Worm (Caenorhabditis elegans) whole organism, late embryonic: ENCODE measurements around the gene nhr-277.
"Not testable (repeated sequence)": the region's sequence is repeated elsewhere in the genome, so short reads cannot be mapped to it uniquely, and the experiment has no call there.

Experiments
- K09A11.1 ChIP-seq: sonication (generic microtip); optimal IDR thresholded peaks from 2 replicates; lab custom pipeline; 2017; ENCODE audit warnings: antibody characterized with exemption, mild to moderate bottlenecking, missing genetic modification characterization, missing compliant biosample characterization; ENCODE audit not compliant: insufficient read depth
- ets-4 ChIP-seq: sonication (generic microtip); optimal IDR thresholded peaks from 2 replicates; lab custom pipeline; 2016; ENCODE audit warnings: missing genetic modification characterization, missing compliant biosample characterization
- nfya-1 ChIP-seq: sonication (generic microtip); optimal IDR thresholded peaks from 2 replicates; lab custom pipeline; 2017; ENCODE audit warnings: missing genetic modification characterization, mild to moderate bottlenecking, missing compliant biosample characterization, antibody characterized with exemption, moderate library complexity
- pqm-1 ChIP-seq: sonication (generic microtip); optimal IDR thresholded peaks from 2 replicates; lab custom pipeline; 2016; ENCODE audit warnings: missing genetic modification characterization, missing compliant biosample characterization
- sdc-2 ChIP-seq: sonication (generic microtip); optimal IDR thresholded peaks from 2 replicates; lab custom pipeline; 2016; ENCODE audit warnings: missing genotype, missing genetic modification characterization, missing compliant biosample characterization

DNA sequence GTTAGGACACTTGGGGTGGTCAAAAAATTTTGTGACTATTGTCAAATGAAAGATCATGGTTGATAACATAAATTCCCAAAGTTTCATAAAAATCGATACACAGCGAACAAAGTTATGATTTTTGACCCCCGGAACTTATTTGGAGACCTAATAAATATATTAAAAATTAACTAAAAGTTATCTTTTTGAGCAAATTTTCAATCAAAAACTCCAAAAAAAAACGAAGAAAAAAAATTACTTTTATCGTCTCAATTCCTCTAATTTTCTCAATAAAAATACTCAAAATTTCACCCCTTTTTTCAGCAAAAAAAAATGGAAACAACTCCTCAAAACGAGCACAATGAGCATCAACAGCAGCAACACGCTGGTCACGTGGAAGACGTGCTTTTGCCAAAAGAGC lies 45.6 kb downstream of the nhr-277 start, which contains the start of gene atln-1:
- not testable (repeated sequence) for TF ChIP-seq pqm-1, sdc-2, nfya-1, ets-4, K09A11.1 (tag; lab: Kevin White, UChicago)
